Fruit fly (Drosophila melanogaster) whole organism, embryonic: ENCODE measurements around the gene wam.

ENCODE experiments used
- ATbp ChIP-seq: fragments of 200-800 bp; sonication (Bioruptor generic); optimal IDR thresholded peaks from 2 replicates; lab custom pipeline; 2017; ENCODE audit warnings: missing biosample characterization, mild to moderate bottlenecking, missing genetic modification characterization, missing genetic modification reagents
- CG10267 ChIP-seq: fragments of 200-800 bp; sonication (Bioruptor generic); optimal IDR thresholded peaks from 2 replicates; lab custom pipeline; 2018; ENCODE audit warnings: missing biosample characterization, mild to moderate bottlenecking, missing genetic modification characterization, moderate library complexity
- CG10366 ChIP-seq: fragments of 200-800 bp; sonication (Bioruptor generic); IDR thresholded peaks from 2 replicates; pipeline ENCODE4 v1.3.6; 2022; ENCODE audit warnings: missing biosample characterization, missing genetic modification characterization
- CG10543 ChIP-seq: fragments of 200-800 bp; sonication (Bioruptor generic); optimal IDR thresholded peaks from 3 replicates; lab custom pipeline; 2017; ENCODE audit warnings: missing biosample characterization, mild to moderate bottlenecking, missing genetic modification characterization, moderate library complexity
- CG11398 ChIP-seq: fragments of 200-800 bp; sonication (Bioruptor generic); optimal IDR thresholded peaks from 2 replicates; lab custom pipeline; 2016; ENCODE audit warnings: missing biosample characterization, missing genetic modification characterization
- CG12219 ChIP-seq: fragments of 200-800 bp; sonication (Bioruptor generic); optimal IDR thresholded peaks from 3 replicates; lab custom pipeline; 2018; ENCODE audit warnings: missing biosample characterization, mild to moderate bottlenecking, missing genetic modification characterization
- CG12299 ChIP-seq: fragments of 200-800 bp; sonication (Bioruptor generic); optimal IDR thresholded peaks from 2 replicates; lab custom pipeline; 2018; ENCODE audit warnings: missing biosample characterization, mild to moderate bottlenecking, missing genetic modification characterization
- CG13775 ChIP-seq: fragments of 200-800 bp; sonication (Bioruptor generic); optimal IDR thresholded peaks from 3 replicates; lab custom pipeline; 2017; ENCODE audit warnings: missing biosample characterization, mild to moderate bottlenecking, missing genetic modification characterization
- CG1603 ChIP-seq: fragments of 200-800 bp; sonication (Bioruptor generic); optimal IDR thresholded peaks from 2 replicates; lab custom pipeline; 2019; ENCODE audit warnings: missing biosample characterization, mild to moderate bottlenecking, missing genetic modification characterization, moderate library complexity
- CG16813 ChIP-seq: fragments of 200-800 bp; sonication (Bioruptor generic); IDR thresholded peaks from 3 replicates; pipeline ENCODE4 v1.3.6; 2022; ENCODE audit warnings: missing biosample characterization, missing genetic modification characterization; ENCODE audit not compliant: partially characterized antibody
- CG17829 ChIP-seq: fragments of 200-800 bp; optimal IDR thresholded peaks from 2 replicates; lab custom pipeline; 2019; ENCODE audit warnings: missing biosample characterization, mild to moderate bottlenecking, missing genetic modification characterization, moderate library complexity
- CG2678 ChIP-seq: fragments of 200-800 bp; sonication (Bioruptor generic); optimal IDR thresholded peaks from 3 replicates; lab custom pipeline; 2019; ENCODE audit warnings: missing biosample characterization, mild to moderate bottlenecking, missing genetic modification characterization, moderate library complexity
- CG2712 ChIP-seq: fragments of 200-800 bp; optimal IDR thresholded peaks from 3 replicates; lab custom pipeline; 2019; ENCODE audit warnings: missing biosample characterization, mild to moderate bottlenecking, missing genetic modification characterization, moderate library complexity
- CG30403 ChIP-seq: fragments of 200-800 bp; sonication (Bioruptor generic); optimal IDR thresholded peaks from 3 replicates; lab custom pipeline; 2016; ENCODE audit warnings: missing biosample characterization, missing genetic modification characterization
- CG4424 ChIP-seq: fragments of 200-800 bp; sonication (Bioruptor generic); optimal IDR thresholded peaks from 3 replicates; lab custom pipeline; 2016; ENCODE audit warnings: missing biosample characterization, missing genetic modification characterization
- CG9437 ChIP-seq: fragments of 200-800 bp; sonication (Bioruptor generic); optimal IDR thresholded peaks from 2 replicates; lab custom pipeline; 2018; ENCODE audit warnings: missing biosample characterization, mild to moderate bottlenecking, missing genetic modification characterization
- Deaf1 ChIP-seq: fragments of 200-800 bp; optimal IDR thresholded peaks from 3 replicates; lab custom pipeline; 2019; ENCODE audit warnings: missing biosample characterization, mild to moderate bottlenecking, missing genetic modification characterization, moderate library complexity
- Doc3 ChIP-seq: fragments of 200-800 bp; sonication (Bioruptor generic); IDR thresholded peaks from 3 replicates; pipeline ENCODE4 v1.3.6; 2022; ENCODE audit warnings: missing biosample characterization, missing genetic modification characterization; ENCODE audit not compliant: partially characterized antibody
- Dp ChIP-seq: fragments of 200-800 bp; sonication (Bioruptor generic); optimal IDR thresholded peaks from 2 replicates; lab custom pipeline; 2018; ENCODE audit warnings: missing biosample characterization, mild to moderate bottlenecking, missing genetic modification characterization, moderate library complexity
- Drgx ChIP-seq: fragments of 200-800 bp; sonication (Bioruptor generic); IDR thresholded peaks from 2 replicates; pipeline ENCODE4 v1.3.6; 2022; ENCODE audit warnings: missing biosample characterization, missing genetic modification characterization
- Eip74EF ChIP-seq, 2 experiments: fragments of 200-800 bp in 1 of 2; fragments of >200 bp in 1 of 2; sonication (Bioruptor generic) in 1 of 2; optimal IDR thresholded peaks; 2 replicates each; lab custom pipeline; 2017 to 2019; ENCODE audit warnings: missing biosample characterization in 2 of 2, missing genetic modification characterization in 2 of 2, mild to moderate bottlenecking in 1 of 2, moderate library complexity in 1 of 2
- Hmr ChIP-seq: fragments of 200-800 bp; sonication (Bioruptor generic); optimal IDR thresholded peaks from 3 replicates; lab custom pipeline; 2017; ENCODE audit warnings: mild to moderate bottlenecking, missing biosample characterization, missing genetic modification reagents, missing genetic modification characterization
- Med ChIP-seq: fragments of 200-800 bp; sonication (Bioruptor generic); peaks from one replicate; lab custom pipeline; 2016; ENCODE audit warnings: missing biosample characterization, missing genetic modification characterization, mild to moderate bottlenecking, inconsistent platforms, moderate library complexity
- Ravus ChIP-seq: fragments of 200-800 bp; sonication (Bioruptor generic); IDR thresholded peaks from 2 replicates; pipeline ENCODE4 v1.3.6; 2022; ENCODE audit warnings: missing biosample characterization, missing genetic modification characterization
- Tbp ChIP-seq: fragments of >200 bp; optimal IDR thresholded peaks from 2 replicates; lab custom pipeline; 2018; ENCODE audit warnings: missing biosample characterization, missing genetic modification characterization
- Xrp1 ChIP-seq: fragments of 200-800 bp; sonication (Bioruptor generic); IDR thresholded peaks from 2 replicates; pipeline ENCODE4 v1.3.6; 2022; ENCODE audit warnings: missing biosample characterization, missing genetic modification characterization
- br ChIP-seq: fragments of >200 bp; optimal IDR thresholded peaks from 2 replicates; lab custom pipeline; 2017
- disco-r ChIP-seq: fragments of 200-800 bp; sonication (Bioruptor generic); optimal IDR thresholded peaks from 2 replicates; lab custom pipeline; 2016; ENCODE audit warnings: missing biosample characterization, missing genetic modification characterization
- dmrt11E ChIP-seq: fragments of 200-800 bp; sonication (Bioruptor generic); optimal IDR thresholded peaks from 3 replicates; lab custom pipeline; 2018; ENCODE audit warnings: missing biosample characterization, mild to moderate bottlenecking, missing genetic modification characterization, moderate library complexity
- dpn ChIP-seq, 2 experiments: fragments of 200-800 bp; sonication (Bioruptor generic); optimal IDR thresholded peaks; 3 replicates each; lab custom pipeline; 2016; ENCODE audit warnings: missing biosample characterization in 2 of 2, missing genetic modification characterization in 2 of 2
- eyg ChIP-seq: fragments of 200-800 bp; sonication (Bioruptor generic); optimal IDR thresholded peaks from 3 replicates; lab custom pipeline; 2016; ENCODE audit warnings: missing biosample characterization, missing genetic modification characterization
- gem ChIP-seq: fragments of 200-800 bp; sonication (Bioruptor generic); optimal IDR thresholded peaks from 2 replicates; lab custom pipeline; 2019; ENCODE audit warnings: missing biosample characterization, mild to moderate bottlenecking, missing genetic modification characterization, moderate library complexity
- gfzf ChIP-seq: fragments of 200-800 bp; sonication (Bioruptor generic); optimal IDR thresholded peaks from 2 replicates; lab custom pipeline; 2016; ENCODE audit warnings: missing biosample characterization, mild to moderate bottlenecking, missing genetic modification characterization, moderate library complexity
- mld ChIP-seq: fragments of 200-800 bp; sonication (Bioruptor generic); IDR thresholded peaks from 3 replicates; pipeline ENCODE4 v1.3.6; 2022; ENCODE audit warnings: missing biosample characterization, missing genetic modification characterization; ENCODE audit not compliant: partially characterized antibody
- nerfin-2 ChIP-seq: fragments of 200-800 bp; sonication (Bioruptor generic); IDR thresholded peaks from 2 replicates; pipeline ENCODE4 v1.3.6; 2022; ENCODE audit warnings: missing biosample characterization, missing genetic modification characterization; ENCODE audit not compliant: partially characterized antibody
- pfk ChIP-seq: fragments of 200-800 bp; sonication (Bioruptor generic); optimal IDR thresholded peaks from 2 replicates; lab custom pipeline; 2018; ENCODE audit warnings: missing biosample characterization, mild to moderate bottlenecking, missing genetic modification characterization, moderate library complexity
- pum ChIP-seq: fragments of 200-800 bp; sonication (Bioruptor generic); optimal IDR thresholded peaks from 2 replicates; lab custom pipeline; 2016; ENCODE audit warnings: missing biosample characterization, missing genetic modification characterization
- scrt ChIP-seq: fragments of 200-800 bp; sonication (Bioruptor generic); optimal IDR thresholded peaks from 2 replicates; lab custom pipeline; 2018; ENCODE audit warnings: missing biosample characterization, mild to moderate bottlenecking, missing genetic modification characterization, moderate library complexity
- sd ChIP-seq: fragments of 200-800 bp; sonication (Bioruptor generic); optimal IDR thresholded peaks from 3 replicates; lab custom pipeline; 2018; ENCODE audit warnings: missing biosample characterization, mild to moderate bottlenecking, missing genetic modification characterization, moderate library complexity
- shn ChIP-seq: fragments of 200-800 bp; sonication (Bioruptor generic); optimal IDR thresholded peaks from 3 replicates; lab custom pipeline; 2016; ENCODE audit warnings: missing biosample characterization, missing genetic modification characterization
- slbo ChIP-seq: fragments of 200-800 bp; sonication (Bioruptor generic); IDR thresholded peaks from 2 replicates; pipeline ENCODE4 v1.3.6; 2022; ENCODE audit warnings: missing biosample characterization, missing genetic modification characterization
- sug ChIP-seq: fragments of 200-800 bp; optimal IDR thresholded peaks from 2 replicates; lab custom pipeline; 2019; ENCODE audit warnings: missing biosample characterization, mild to moderate bottlenecking, missing genetic modification characterization, moderate library complexity
- wor ChIP-seq: fragments of 200-800 bp; sonication (Bioruptor generic); IDR thresholded peaks from 2 replicates; pipeline ENCODE4 v1.3.6; 2022; ENCODE audit warnings: missing biosample characterization, missing genetic modification characterization

wam gene

dm6 chr3R:23332535-23333333 lies 44.9 kb upstream of the wam start (continued):
- TF ChIP-seq dpn (GFP tag; optimal IDR thresholded peaks at IDR 0.05; lab: Kevin White, UChicago) = peak; percentile 46 to 63
- peak; percentile 49 for TF ChIP-seq CG13775 (GFP tag; lab: Kevin White, UChicago)
- TF ChIP-seq shn (GFP tag; lab: Kevin White, UChicago) = peak; percentile 1
- TF ChIP-seq mld (GFP tag; lab: Robert Waterston, UW) = no peak
- peak; percentile 25 for TF ChIP-seq CG11398 (GFP tag; lab: Kevin White, UChicago)
- peak; percentile 39 for TF ChIP-seq CG9437 (GFP tag; lab: Kevin White, UChicago)
- peak; percentile 26 for TF ChIP-seq Deaf1
- TF ChIP-seq sd (tag; lab: Kevin White, UChicago) = no peak
- TF ChIP-seq disco-r = no peak
- TF ChIP-seq Hmr (GFP tag; lab: Kevin White, UChicago) = peak; percentile 55
- peak in 1 of 2 experiments; percentile 65 for TF ChIP-seq Eip74EF (GFP tag; optimal IDR thresholded peaks at IDR 0.05; lab: Kevin White, UChicago)
- no peak for TF ChIP-seq nerfin-2 (GFP tag; lab: Robert Waterston, UW)
- TF ChIP-seq Drgx (GFP tag; lab: Robert Waterston, UW) = no peak
- peak; percentile 78 for TF ChIP-seq gem (tag; lab: Kevin White, UChicago)
- peak; percentile 88 for TF ChIP-seq Med
- no peak for TF ChIP-seq CG10543 (GFP tag; lab: Kevin White, UChicago)
- TF ChIP-seq CG12299 (tag; lab: Kevin White, UChicago) = no peak
- TF ChIP-seq CG1603 (tag; lab: Kevin White, UChicago) = peak; percentile 59
- TF ChIP-seq gfzf (GFP tag; lab: Kevin White, UChicago) = no peak
- TF ChIP-seq eyg (GFP tag; lab: Kevin White, UChicago) = no peak
- TF ChIP-seq ATbp = peak; percentile 48
- TF ChIP-seq Doc3 (GFP tag; lab: Robert Waterston, UW) = no peak
- peak; percentile 69; the same call in 1 of the 2 replicates for TF ChIP-seq Xrp1 (GFP tag; lab: Robert Waterston, UW)
- peak; percentile 21 for TF ChIP-seq scrt (GFP tag; lab: Kevin White, UChicago)
- no peak for TF ChIP-seq br (lab: Kevin White, UChicago)
- peak; percentile 46 for TF ChIP-seq CG10267 (tag; lab: Kevin White, UChicago)
- TF ChIP-seq Dp (GFP tag; lab: Kevin White, UChicago) = no peak
- TF ChIP-seq dmrt11E = peak; percentile 70
- TF ChIP-seq slbo (GFP tag; lab: Robert Waterston, UW) = peak; percentile 46
- TF ChIP-seq sug (tag; lab: Kevin White, UChicago) = no peak
- peak; percentile 79 for TF ChIP-seq CG2678 (tag; lab: Kevin White, UChicago)
- peak; percentile 22; the same call in 1 of the 2 replicates for TF ChIP-seq CG10366 (GFP tag; lab: Robert Waterston, UW)
- peak; percentile 46; the same call in 1 of the 2 replicates for TF ChIP-seq wor (GFP tag; lab: Robert Waterston, UW)
- TF ChIP-seq CG16813 (GFP tag; lab: Robert Waterston, UW) = no peak
- peak; percentile 19 for TF ChIP-seq pum (GFP tag; lab: Kevin White, UChicago)
- peak; percentile 67 for TF ChIP-seq CG17829 (tag; lab: Kevin White, UChicago)
- TF ChIP-seq CG12219 (GFP tag; lab: Kevin White, UChicago) = peak; percentile 45
- peak; percentile 72 for TF ChIP-seq CG2712 (tag; lab: Kevin White, UChicago)
- TF ChIP-seq Tbp (GFP tag; lab: Kevin White, UChicago) = no peak
- TF ChIP-seq Ravus (GFP tag; lab: Robert Waterston, UW) = no peak
- peak; percentile 67 for TF ChIP-seq CG4424
- TF ChIP-seq pfk (GFP tag; lab: Kevin White, UChicago) = no peak
- TF ChIP-seq CG30403 (GFP tag; lab: Kevin White, UChicago) = peak; percentile 67
